Worm (Caenorhabditis elegans): ENCODE measurements around the gene C23H3.2.

C23H3.2 gene

ce11 chrII:41914-42313, 19.2 kb upstream of the C23H3.2 start, which contains the start of gene F23F1.10:
Gene F23F1.10 (minus strand): TSS chrII:41982.
- TF ChIP-seq sea-2 (GFP tag; optimal IDR thresholded peaks at IDR 0.05) (no peak), elt-3 (tag; optimal IDR thresholded peaks at IDR 0.05) (no peak), tbx-2 (tag; optimal IDR thresholded peaks at IDR 0.05) (no peak)

- peak; percentile 72 for TF ChIP-seq egl-5 (tag; optimal IDR thresholded peaks at IDR 0.05)
- TF ChIP-seq nhr-23 (tag; optimal IDR thresholded peaks at IDR 0.05) = peak; percentile 65
- no peak for TF ChIP-seq ceh-82 (tag; optimal IDR thresholded peaks at IDR 0.05)
- no peak for TF ChIP-seq unc-62 (GFP tag; optimal IDR thresholded peaks at IDR 0.05)
- peak; percentile 84 for TF ChIP-seq pha-4 (tag; optimal IDR thresholded peaks at IDR 0.05)
- TF ChIP-seq hmg-11 (tag; optimal IDR thresholded peaks at IDR 0.05) = peak; percentile 79
- TF ChIP-seq skn-1 (tag; optimal IDR thresholded peaks at IDR 0.05) = peak; percentile 99
- peak; percentile 27 for TF ChIP-seq snpc-4 (tag; optimal IDR thresholded peaks at IDR 0.05)
- TF ChIP-seq lin-15B (tag; optimal IDR thresholded peaks at IDR 0.05) = peak; percentile 90
- peak; percentile 65 for TF ChIP-seq lin-39 (tag; optimal IDR thresholded peaks at IDR 0.05)
- TF ChIP-seq nhr-25 (tag; optimal IDR thresholded peaks at IDR 0.05) = peak; percentile 42
- TF ChIP-seq nfya-1 (tag; optimal IDR thresholded peaks at IDR 0.05; ENCODE audit: insufficient read depth) = peak; percentile 65
- TF ChIP-seq nhr-12 (tag; optimal IDR thresholded peaks at IDR 0.05) = no peak
These were observed 17.5 kb upstream of the C23H3.2 start, which contains the start of gene nfyc-1 for ce11 chrII:43640-44039. Gene nfyc-1 (plus strand): TSS chrII:43907.

ce11 chrII:44740-45139, 16.4 kb upstream of the C23H3.2 start, which contains the start of gene rpoa-49:
Gene rpoa-49 (plus strand): TSS chrII:45040.
- TF ChIP-seq nhr-77 (tag; optimal IDR thresholded peaks at IDR 0.05) (no peak), nhr-67 (tag; optimal IDR thresholded peaks at IDR 0.05) (no peak)

ce11 chrII:46116-46515, 15.0 kb upstream of the C23H3.2 start, which contains the start of gene rpt-4:
Gene rpt-4 (minus strand): TSS chrII:46216.
- TF ChIP-seq egl-5 (tag; optimal IDR thresholded peaks at IDR 0.05) (no peak), nhr-23 (tag; optimal IDR thresholded peaks at IDR 0.05) (no peak), daf-12 (tag; optimal IDR thresholded peaks at IDR 0.05) (no peak), ceh-82 (tag; optimal IDR thresholded peaks at IDR 0.05) (no peak), unc-39 (tag; optimal IDR thresholded peaks at IDR 0.05) (no peak), nfya-1 (tag; optimal IDR thresholded peaks at IDR 0.05; ENCODE audit: insufficient read depth) (no peak), unc-62 (GFP tag; optimal IDR thresholded peaks at IDR 0.05) (no peak), nhr-28 (tag; optimal IDR thresholded peaks at IDR 0.05) (no peak), elt-1 (tag; optimal IDR thresholded peaks at IDR 0.05) (no peak), pqm-1 (tag; optimal IDR thresholded peaks at IDR 0.05) (no peak), ztf-4 (tag; optimal IDR thresholded peaks at IDR 0.05) (no peak), lin-15B (tag; optimal IDR thresholded peaks at IDR 0.05) (no peak), lsy-12 (tag; optimal IDR thresholded peaks at IDR 0.05) (no peak)

- TF ChIP-seq ceh-16 (tag; optimal IDR thresholded peaks at IDR 0.05) (no peak), ceh-82 (tag; optimal IDR thresholded peaks at IDR 0.05) (no peak), eor-1 (tag; optimal IDR thresholded peaks at IDR 0.05) (no peak), jun-1 (tag; optimal IDR thresholded peaks at IDR 0.05) (no peak), mdl-1 (tag; optimal IDR thresholded peaks at IDR 0.05) (no peak), unc-62 (GFP tag; optimal IDR thresholded peaks at IDR 0.05) (no peak), fos-1 (tag; optimal IDR thresholded peaks at IDR 0.05) (no peak), nhr-76 (tag; optimal IDR thresholded peaks at IDR 0.05) (no peak), lin-39 (tag; optimal IDR thresholded peaks at IDR 0.05) (no peak), nhr-237 (tag; optimal IDR thresholded peaks at IDR 0.05) (no peak), egl-5 (tag; optimal IDR thresholded peaks at IDR 0.05) (no peak)
These were observed 13.8 kb upstream of the C23H3.2 start, which contains the start of gene C23H3.5 for ce11 chrII:47280-47679. Gene C23H3.5 (plus strand): TSS chrII:47580.

- peak; percentile 61 for TF ChIP-seq pqm-1 (tag; optimal IDR thresholded peaks at IDR 0.05)
- peak; percentile 44 for TF ChIP-seq elt-2 (tag; optimal IDR thresholded peaks at IDR 0.05)
- TF ChIP-seq fkh-2 (tag; optimal IDR thresholded peaks at IDR 0.05) = no peak
- TF ChIP-seq ceh-28 (tag; optimal IDR thresholded peaks at IDR 0.05) = peak; percentile 19
- TF ChIP-seq egl-5 (tag; optimal IDR thresholded peaks at IDR 0.05) = no peak
These were observed 10.3 kb upstream of the C23H3.2 start for ce11 chrII:50862-51261.
